Worm (Caenorhabditis elegans) whole organism, mixed stage, embryonic: ENCODE results near the gene C29F9.6.

Experiments used
- M03D4.4 ChIP-seq: sonication (generic microtip); optimal IDR thresholded peaks from 2 replicates; lab custom pipeline; 2017; ENCODE audit warnings: mild to moderate bottlenecking, missing genetic modification characterization, missing compliant biosample characterization
- bed-3 ChIP-seq: fragments of 200-800 bp; sonication (Bioruptor generic); optimal IDR thresholded peaks from 3 replicates; lab custom pipeline; 2018; ENCODE audit warnings: mild to moderate bottlenecking, missing genetic modification characterization, moderate library complexity, missing compliant biosample characterization
- blmp-1 ChIP-seq: fragments of 150-350 bp; optimal IDR thresholded peaks from 2 replicates; lab custom pipeline; 2014; ENCODE audit warnings: missing biosample characterization, missing genetic modification characterization
- ceh-39 ChIP-seq: fragments of 150-350 bp; optimal IDR thresholded peaks from 2 replicates; lab custom pipeline; 2014; ENCODE audit warnings: missing biosample characterization, missing genetic modification characterization
- ceh-43 ChIP-seq: fragments of 200-800 bp; sonication (Bioruptor generic); optimal IDR thresholded peaks from 2 replicates; lab custom pipeline; 2018; ENCODE audit warnings: mild to moderate bottlenecking, missing genetic modification characterization, moderate library complexity, missing compliant biosample characterization
- ceh-83 ChIP-seq: fragments of 200-800 bp; sonication (Bioruptor generic); optimal IDR thresholded peaks from 2 replicates; lab custom pipeline; 2018; ENCODE audit warnings: mild to moderate bottlenecking, missing genetic modification characterization, missing compliant biosample characterization
- ces-1 ChIP-seq: fragments of 150-350 bp; optimal IDR thresholded peaks from 2 replicates; lab custom pipeline; 2014; ENCODE audit warnings: missing biosample characterization, missing genetic modification reagents, missing genetic modification characterization
- cnd-1 ChIP-seq: fragments of 200-800 bp; sonication (Bioruptor generic); optimal IDR thresholded peaks from 2 replicates; lab custom pipeline; 2018; ENCODE audit warnings: mild to moderate bottlenecking, missing genetic modification characterization, missing compliant biosample characterization
- drap-1 ChIP-seq: fragments of 200-800 bp; sonication (Bioruptor generic); optimal IDR thresholded peaks from 3 replicates; lab custom pipeline; 2018; ENCODE audit warnings: mild to moderate bottlenecking, missing genetic modification characterization, missing compliant biosample characterization
- elt-1 ChIP-seq: sonication (generic microtip); optimal IDR thresholded peaks from 2 replicates; lab custom pipeline; 2017; ENCODE audit warnings: missing genetic modification characterization, mild to moderate bottlenecking, missing compliant biosample characterization, antibody characterized with exemption, moderate library complexity, borderline replicate concordance; ENCODE audit not compliant: insufficient read depth
- elt-3 ChIP-seq: fragments of 150-350 bp; optimal IDR thresholded peaks from 2 replicates; lab custom pipeline; 2014; ENCODE audit warnings: missing biosample characterization, missing genetic modification characterization
- flh-1 ChIP-seq: fragments of 200-800 bp; sonication (Bioruptor generic); optimal IDR thresholded peaks from 2 replicates; lab custom pipeline; 2018; ENCODE audit warnings: mild to moderate bottlenecking, missing genetic modification characterization, moderate library complexity, missing compliant biosample characterization
- ham-2 ChIP-seq: fragments of 200-800 bp; sonication (Bioruptor generic); optimal IDR thresholded peaks from 2 replicates; lab custom pipeline; 2018; ENCODE audit warnings: mild to moderate bottlenecking, missing genetic modification characterization, missing compliant biosample characterization
- hlh-1 ChIP-seq: fragments of 150-350 bp; optimal IDR thresholded peaks from 2 replicates; lab custom pipeline; 2014; ENCODE audit warnings: missing biosample characterization, missing genetic modification reagents, missing genetic modification characterization
- lin-13 ChIP-seq: fragments of 150-350 bp; optimal IDR thresholded peaks from 2 replicates; lab custom pipeline; 2014; ENCODE audit warnings: missing biosample characterization, missing genetic modification characterization
- lin-32 ChIP-seq: fragments of 200-800 bp; sonication (Bioruptor generic); optimal IDR thresholded peaks from 2 replicates; lab custom pipeline; 2018; ENCODE audit warnings: mild to moderate bottlenecking, missing genetic modification characterization, missing compliant biosample characterization
- lsy-2 ChIP-seq: fragments of 150-350 bp; optimal IDR thresholded peaks from 2 replicates; lab custom pipeline; 2014; ENCODE audit warnings: missing biosample characterization, missing genetic modification characterization
- mab-5 ChIP-seq: fragments of 150-350 bp; optimal IDR thresholded peaks from 2 replicates; lab custom pipeline; 2014; ENCODE audit warnings: missing biosample characterization, missing genetic modification characterization
- mep-1 ChIP-seq: fragments of 150-350 bp; optimal IDR thresholded peaks from 2 replicates; lab custom pipeline; 2017; ENCODE audit warnings: missing biosample characterization, missing genetic modification reagents, missing genetic modification characterization, inconsistent platforms
- mls-2 ChIP-seq: sonication (generic microtip); optimal IDR thresholded peaks from 2 replicates; lab custom pipeline; 2016; ENCODE audit warnings: mild to moderate bottlenecking, missing genetic modification characterization, moderate library complexity, missing compliant biosample characterization
- nhr-12 ChIP-seq: fragments of 150-350 bp; optimal IDR thresholded peaks from 2 replicates; lab custom pipeline; 2014; ENCODE audit warnings: missing biosample characterization, missing genetic modification characterization
- nhr-2 ChIP-seq: fragments of 150-350 bp; optimal IDR thresholded peaks from 2 replicates; lab custom pipeline; 2014; ENCODE audit warnings: missing biosample characterization, missing genetic modification characterization
- nhr-237 ChIP-seq: fragments of 150-350 bp; optimal IDR thresholded peaks from 2 replicates; lab custom pipeline; 2014; ENCODE audit warnings: missing biosample characterization, missing genetic modification characterization
- nhr-28 ChIP-seq: fragments of 150-350 bp; optimal IDR thresholded peaks from 2 replicates; lab custom pipeline; 2014; ENCODE audit warnings: missing biosample characterization, missing genetic modification characterization
- nhr-76 ChIP-seq: sonication (generic microtip); optimal IDR thresholded peaks from 2 replicates; lab custom pipeline; 2017; ENCODE audit warnings: missing biosample characterization, missing genetic modification characterization
- pha-4 ChIP-seq: fragments of 150-350 bp; optimal IDR thresholded peaks from 2 replicates; lab custom pipeline; 2018; ENCODE audit warnings: missing biosample characterization, missing genetic modification reagents, missing genetic modification characterization
- sem-2 ChIP-seq: fragments of 200-800 bp; sonication (Bioruptor generic); optimal IDR thresholded peaks from 2 replicates; lab custom pipeline; 2018; ENCODE audit warnings: mild to moderate bottlenecking, missing genetic modification characterization, missing compliant biosample characterization
- snpc-4 ChIP-seq: fragments of 150-350 bp; optimal IDR thresholded peaks from 2 replicates; lab custom pipeline; 2014; ENCODE audit warnings: missing biosample characterization, missing genetic modification characterization
- sptf-1 ChIP-seq: sonication (generic microtip); optimal IDR thresholded peaks from 2 replicates; lab custom pipeline; 2017; ENCODE audit warnings: mild to moderate bottlenecking, missing genetic modification characterization, moderate library complexity, missing compliant biosample characterization
- tbx-8 ChIP-seq: fragments of 200-800 bp; sonication (Bioruptor generic); optimal IDR thresholded peaks from 2 replicates; lab custom pipeline; 2018; ENCODE audit warnings: mild to moderate bottlenecking, missing genetic modification characterization, moderate library complexity, missing compliant biosample characterization
- unc-120 ChIP-seq: sonication (generic microtip); optimal IDR thresholded peaks from 2 replicates; lab custom pipeline; 2017; ENCODE audit warnings: missing genetic modification characterization, missing compliant biosample characterization; ENCODE audit not compliant: poor library complexity, severe bottlenecking
- unc-39 ChIP-seq: fragments of 150-350 bp; optimal IDR thresholded peaks from 2 replicates; lab custom pipeline; 2014; ENCODE audit warnings: missing biosample characterization, missing genetic modification characterization
- unc-62 ChIP-seq: fragments of 150-350 bp; optimal IDR thresholded peaks from 2 replicates; lab custom pipeline; 2014; ENCODE audit warnings: missing biosample characterization, missing genetic modification reagents, missing genetic modification characterization
- zip-8 ChIP-seq: fragments of 150-350 bp; optimal IDR thresholded peaks from 2 replicates; lab custom pipeline; 2014; ENCODE audit warnings: missing biosample characterization, missing genetic modification characterization
- ztf-11 ChIP-seq: fragments of 150-350 bp; optimal IDR thresholded peaks from 2 replicates; lab custom pipeline; 2014; ENCODE audit warnings: missing biosample characterization, missing genetic modification characterization

The C29F9.6 gene

DNA sequence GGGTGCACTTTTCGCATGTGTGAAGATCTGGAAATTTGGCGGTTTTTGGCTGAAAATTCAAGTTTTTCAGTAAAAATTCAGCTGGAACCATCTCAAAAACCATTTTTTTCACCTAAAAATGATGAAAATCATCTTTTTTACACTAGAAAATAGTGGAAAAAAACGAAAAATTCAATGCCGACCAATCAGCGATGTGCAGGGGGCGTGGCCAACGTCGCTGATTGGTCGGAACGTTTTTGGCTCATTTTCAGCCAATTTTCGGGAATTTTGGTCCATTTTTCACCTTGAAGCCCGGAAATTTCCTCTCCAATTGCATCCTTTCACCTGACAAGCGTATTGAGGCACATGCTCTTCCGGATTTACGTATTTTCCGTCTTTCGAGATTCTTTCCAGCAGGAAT is 30.3 kb upstream of the C29F9.6 start:
- TF ChIP-seq mab-5 (tag; lab: Kevin White, UChicago) (no peak), pha-4 (tag; lab: Kevin White, UChicago) (no peak), ztf-11 (tag; lab: Kevin White, UChicago) (no peak), zip-8 (no peak), lsy-2 (no peak), mls-2 (tag; lab: Kevin White, UChicago) (no peak)

DNA sequence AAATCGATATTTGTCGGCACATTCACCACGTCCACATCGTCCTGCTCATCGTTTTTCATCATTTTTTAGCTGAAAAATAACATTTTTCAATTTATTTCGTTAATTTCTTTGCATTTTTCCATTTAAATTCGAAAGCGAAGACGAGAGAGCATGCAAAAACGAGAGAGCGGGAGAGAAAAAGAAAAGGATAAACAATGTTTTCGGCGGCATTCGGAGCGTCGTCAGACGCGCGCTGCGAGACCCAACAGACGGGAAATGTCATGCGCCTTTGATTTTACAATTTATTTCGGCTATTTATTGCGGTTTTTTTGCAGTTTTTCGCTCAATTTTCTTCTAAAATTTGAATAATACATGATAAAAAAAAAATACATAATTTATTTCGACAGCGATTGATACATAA is 28.4 kb upstream of the C29F9.6 start, which contains the start of gene attf-3:
Gene attf-3, minus strand, starts transcription at position 69 of the 400 bp plus-strand sequence.
- peak; percentile 56 for TF ChIP-seq lin-13 (tag; lab: Kevin White, UChicago)
- TF ChIP-seq mls-2 (tag; lab: Kevin White, UChicago): no peak
- TF ChIP-seq lsy-2: peak; percentile 71
- TF ChIP-seq flh-1 (GFP tag; lab: Kevin White, UChicago): no peak
- peak; percentile 68 for TF ChIP-seq nhr-237 (tag; lab: Kevin White, UChicago)
- peak; percentile 50 for TF ChIP-seq ceh-39
- TF ChIP-seq unc-62 (GFP tag; lab: Kevin White, UChicago): no peak
- TF ChIP-seq elt-1: no peak
- peak; percentile 61 for TF ChIP-seq ces-1 (GFP tag; lab: Kevin White, UChicago)
- no peak for TF ChIP-seq nhr-12 (tag; lab: Kevin White, UChicago)
- TF ChIP-seq ceh-43: no peak
- TF ChIP-seq elt-3 (tag; lab: Kevin White, UChicago): no peak
- no peak for TF ChIP-seq unc-39 (tag; lab: Kevin White, UChicago)
- no peak for TF ChIP-seq lin-32 (GFP tag; lab: Kevin White, UChicago)
- TF ChIP-seq mep-1: peak; percentile 78
- TF ChIP-seq hlh-1 (tag; lab: Kevin White, UChicago): peak; percentile 13
- no peak for TF ChIP-seq ceh-83
- TF ChIP-seq sptf-1 (tag; lab: Kevin White, UChicago): no peak
- no peak for TF ChIP-seq ztf-11 (tag; lab: Kevin White, UChicago)
- no peak for TF ChIP-seq unc-120 (tag; lab: Kevin White, UChicago)
- TF ChIP-seq nhr-2 (tag; lab: Kevin White, UChicago): no peak
- no peak for TF ChIP-seq tbx-8 (GFP tag; lab: Kevin White, UChicago)
- no peak for TF ChIP-seq blmp-1 (tag; lab: Kevin White, UChicago)
- no peak for TF ChIP-seq nhr-76
- no peak for TF ChIP-seq cnd-1
- no peak for TF ChIP-seq snpc-4 (tag; lab: Kevin White, UChicago)
- TF ChIP-seq zip-8: no peak
- TF ChIP-seq M03D4.4 (tag; lab: Kevin White, UChicago): no peak
- no peak for TF ChIP-seq sem-2 (GFP tag; lab: Kevin White, UChicago)
- TF ChIP-seq pha-4 (tag; lab: Kevin White, UChicago): peak; percentile 46
- TF ChIP-seq ham-2 (GFP tag; lab: Kevin White, UChicago): no peak
- no peak for TF ChIP-seq bed-3 (GFP tag; lab: Kevin White, UChicago)
- TF ChIP-seq mab-5 (tag; lab: Kevin White, UChicago): no peak
- no peak for TF ChIP-seq nhr-28 (tag; lab: Kevin White, UChicago)
- no peak for TF ChIP-seq drap-1 (GFP tag; lab: Kevin White, UChicago)

DNA sequence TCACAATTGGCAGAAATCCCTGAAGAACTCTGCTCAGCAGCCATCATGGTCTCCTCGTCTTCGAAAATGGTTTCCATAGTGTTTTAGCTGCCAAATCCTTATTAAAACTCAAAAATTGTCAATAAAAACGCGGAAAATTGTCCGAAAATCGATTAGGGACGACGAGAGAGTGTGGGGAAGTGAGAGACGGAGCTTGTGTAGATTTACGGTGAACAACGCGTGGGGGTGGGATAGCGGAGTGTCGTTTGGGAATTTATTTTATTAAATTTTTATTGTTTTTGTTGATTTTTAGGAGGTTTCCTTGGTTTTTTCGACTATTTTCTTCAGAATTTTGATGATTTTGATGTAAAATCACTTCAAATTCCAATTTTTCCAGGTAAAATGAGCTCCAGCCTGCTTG is 27.5 kb upstream of the C29F9.6 start, which contains the start of the genes F54C4.4 and mrpl-40:
Gene F54C4.4, minus strand, starts transcription at position 199 of the 400 bp plus-strand sequence.
Gene mrpl-40, plus strand, starts transcription at position 377 of the 400 bp plus-strand sequence.
- no peak for TF ChIP-seq ceh-83
- peak; percentile 41 for TF ChIP-seq mep-1
- TF ChIP-seq ceh-39: peak; percentile 79
- TF ChIP-seq elt-1: no peak
- TF ChIP-seq lin-32 (GFP tag; lab: Kevin White, UChicago): no peak
- TF ChIP-seq nhr-28 (tag; lab: Kevin White, UChicago): no peak
- TF ChIP-seq unc-62 (GFP tag; lab: Kevin White, UChicago): no peak
- no peak for TF ChIP-seq M03D4.4 (tag; lab: Kevin White, UChicago)
- no peak for TF ChIP-seq cnd-1
- TF ChIP-seq hlh-1 (tag; lab: Kevin White, UChicago): no peak
- no peak for TF ChIP-seq nhr-76
- no peak for TF ChIP-seq flh-1 (GFP tag; lab: Kevin White, UChicago)
- TF ChIP-seq bed-3 (GFP tag; lab: Kevin White, UChicago): no peak
- peak; percentile 81 for TF ChIP-seq ces-1 (GFP tag; lab: Kevin White, UChicago)
- peak; percentile 49 for TF ChIP-seq lsy-2
- TF ChIP-seq nhr-237 (tag; lab: Kevin White, UChicago): peak; percentile 3
- no peak for TF ChIP-seq mab-5 (tag; lab: Kevin White, UChicago)
- TF ChIP-seq zip-8: no peak
- TF ChIP-seq sem-2 (GFP tag; lab: Kevin White, UChicago): no peak
- peak; percentile 50 for TF ChIP-seq pha-4 (tag; lab: Kevin White, UChicago)
- peak; percentile 9 for TF ChIP-seq lin-13 (tag; lab: Kevin White, UChicago)
